Worm (Caenorhabditis elegans) whole organism, young adult: ENCODE results near the gene T24E12.10.
A peak's percentile ranks its signal among the peaks of the same experiment; 100 is the strongest.

Experiments
- B0035.1 ChIP-seq: sonication (generic microtip); optimal IDR thresholded peaks from 2 replicates; lab custom pipeline; 2016; ENCODE audit warnings: missing genetic modification characterization, mild to moderate bottlenecking, missing compliant biosample characterization, missing genotype, missing genetic modification reagents
- B0336.3 ChIP-seq: fragments of 200-800 bp; sonication (Bioruptor generic); IDR thresholded peaks from 2 replicates; pipeline ENCODE4 v1.3.6; 2022; ENCODE audit warnings: missing genetic modification characterization, missing compliant biosample characterization
- C06A6.2 ChIP-seq: fragments of 200-800 bp; sonication (Bioruptor generic); conservative IDR thresholded peaks from 2 replicates; pipeline ENCODE4 v1.3.6; 2022; ENCODE audit warnings: missing genetic modification characterization, missing compliant biosample characterization
- F10E7.11 ChIP-seq: sonication (generic microtip); optimal IDR thresholded peaks from 2 replicates; lab custom pipeline; 2017; ENCODE audit warnings: mild to moderate bottlenecking, missing genetic modification characterization, moderate library complexity, missing compliant biosample characterization
- F23B12.7 ChIP-seq: sonication (generic microtip); optimal IDR thresholded peaks from 2 replicates; lab custom pipeline; 2017; ENCODE audit warnings: missing genetic modification characterization, mild to moderate bottlenecking, missing compliant biosample characterization, antibody characterized with exemption, moderate library complexity; ENCODE audit not compliant: insufficient read depth
- F39B2.1 ChIP-seq: fragments of 200-800 bp; sonication (Bioruptor generic); IDR thresholded peaks from 2 replicates; pipeline ENCODE4 v1.3.6; 2022; ENCODE audit warnings: missing genetic modification reagents, missing genetic modification characterization, missing compliant biosample characterization
- F55B11.4 ChIP-seq: sonication (generic microtip); optimal IDR thresholded peaks from 2 replicates; lab custom pipeline; 2016; ENCODE audit warnings: missing compliant biosample characterization, missing genetic modification characterization, borderline replicate concordance; ENCODE audit not compliant: insufficient read depth
- K11D2.4 ChIP-seq: fragments of 200-800 bp; sonication (Bioruptor generic); IDR thresholded peaks from 2 replicates; pipeline ENCODE4 v1.3.6; 2022; ENCODE audit warnings: missing genetic modification reagents, missing genetic modification characterization, missing compliant biosample characterization
- Y56A3A.18 ChIP-seq: fragments of 200-800 bp; sonication (Bioruptor generic); IDR thresholded peaks from 2 replicates; pipeline ENCODE4 v1.3.6; 2022; ENCODE audit warnings: missing genetic modification reagents, missing genetic modification characterization, missing compliant biosample characterization
- aptf-3 ChIP-seq: fragments of 200-800 bp; sonication (Bioruptor generic); IDR thresholded peaks from 2 replicates; pipeline ENCODE4 v1.3.6; 2022; ENCODE audit warnings: missing genetic modification characterization, missing compliant biosample characterization
- attf-5 ChIP-seq: fragments of 200-800 bp; sonication (Bioruptor generic); optimal IDR thresholded peaks from 2 replicates; lab custom pipeline; 2018; ENCODE audit warnings: mild to moderate bottlenecking, missing genetic modification characterization, missing compliant biosample characterization
- attf-6 ChIP-seq: fragments of 200-800 bp; sonication (Bioruptor generic); IDR thresholded peaks from 2 replicates; pipeline ENCODE4 v1.3.6; 2022; ENCODE audit warnings: missing genetic modification reagents, missing genetic modification characterization, missing compliant biosample characterization
- bed-2 ChIP-seq: fragments of 200-800 bp; sonication (Bioruptor generic); IDR thresholded peaks from 2 replicates; pipeline ENCODE4 v1.3.6; 2022; ENCODE audit warnings: missing genetic modification reagents, missing genetic modification characterization, missing compliant biosample characterization
- ccch-3 ChIP-seq: fragments of 200-800 bp; sonication (Bioruptor generic); optimal IDR thresholded peaks from 2 replicates; lab custom pipeline; 2018; ENCODE audit warnings: mild to moderate bottlenecking, missing genetic modification characterization, missing compliant biosample characterization
- cebp-1 ChIP-seq, 2 experiments: fragments of 200-800 bp in 1 of 2; sonication (Bioruptor generic) in 1 of 2; sonication (generic microtip) in 1 of 2; IDR thresholded peaks in 1 of 2; optimal IDR thresholded peaks in 1 of 2; 2 replicates each; pipeline versions ENCODE4 v1.3.6 to Lab custom; 2017 to 2022; ENCODE audit warnings: missing compliant biosample characterization in 2 of 2, missing genetic modification characterization in 2 of 2, mild to moderate bottlenecking in 1 of 2, missing genetic modification reagents in 1 of 2, moderate library complexity in 1 of 2
- ceh-79 ChIP-seq: sonication (generic microtip); optimal IDR thresholded peaks from 2 replicates; lab custom pipeline; 2017; ENCODE audit warnings: mild to moderate bottlenecking, missing genetic modification characterization, missing compliant biosample characterization
- dox-1 ChIP-seq: fragments of 200-800 bp; sonication (Bioruptor generic); IDR thresholded peaks from 2 replicates; pipeline ENCODE4 v1.3.6; 2022; ENCODE audit warnings: missing genetic modification reagents, missing genetic modification characterization, missing compliant biosample characterization
- dpff-1 ChIP-seq: sonication (generic microtip); optimal IDR thresholded peaks from 2 replicates; lab custom pipeline; 2017; ENCODE audit warnings: mild to moderate bottlenecking, missing genetic modification characterization, missing compliant biosample characterization
- dpl-1 ChIP-seq: fragments of 150-350 bp; optimal IDR thresholded peaks from 2 replicates; lab custom pipeline; 2014; ENCODE audit warnings: missing biosample characterization, missing genetic modification reagents, missing genetic modification characterization
- gei-17 ChIP-seq: fragments of 200-800 bp; sonication (Bioruptor generic); optimal IDR thresholded peaks from 2 replicates; lab custom pipeline; 2018; ENCODE audit warnings: mild to moderate bottlenecking, missing genetic modification characterization, missing compliant biosample characterization
- hlh-26 ChIP-seq: fragments of 200-800 bp; sonication (Bioruptor generic); conservative IDR thresholded peaks from 2 replicates; pipeline ENCODE4 v1.3.6; 2022; ENCODE audit warnings: missing genetic modification reagents, missing genetic modification characterization, missing compliant biosample characterization
- hmg-1.2 ChIP-seq: fragments of 200-800 bp; sonication (Bioruptor generic); IDR thresholded peaks from 2 replicates; pipeline ENCODE4 v1.3.6; 2022; ENCODE audit warnings: missing genetic modification reagents, missing genetic modification characterization, missing compliant biosample characterization
- lin-54 ChIP-seq: fragments of 200-800 bp; sonication (Bioruptor generic); optimal IDR thresholded peaks from 2 replicates; lab custom pipeline; 2018; ENCODE audit warnings: mild to moderate bottlenecking, missing genetic modification characterization, missing compliant biosample characterization
- lsl-1 ChIP-seq: fragments of 200-800 bp; sonication (Bioruptor generic); optimal IDR thresholded peaks from 2 replicates; lab custom pipeline; 2018; ENCODE audit warnings: mild to moderate bottlenecking, missing genetic modification characterization, moderate library complexity, missing compliant biosample characterization
- nhr-120 ChIP-seq: fragments of 200-800 bp; sonication (Bioruptor generic); IDR thresholded peaks from 2 replicates; pipeline ENCODE4 v1.3.6; 2022; ENCODE audit warnings: missing genetic modification characterization, missing compliant biosample characterization
- nhr-27 ChIP-seq: fragments of 200-800 bp; sonication (Bioruptor generic); optimal IDR thresholded peaks from 2 replicates; lab custom pipeline; 2018; ENCODE audit warnings: mild to moderate bottlenecking, missing genetic modification characterization, moderate library complexity, missing compliant biosample characterization
- nhr-80 ChIP-seq: sonication (generic microtip); optimal IDR thresholded peaks from 2 replicates; lab custom pipeline; 2016; ENCODE audit warnings: missing genetic modification characterization, missing compliant biosample characterization
- rec-8 ChIP-seq, 2 experiments: sonication (generic microtip); optimal IDR thresholded peaks; 2 replicates each; lab custom pipeline; 2016; ENCODE audit warnings: mild to moderate bottlenecking in 2 of 2, missing genetic modification characterization in 2 of 2, missing genetic modification reagents in 2 of 2, missing genotype in 2 of 2, missing biosample characterization in 1 of 2, missing compliant biosample characterization in 1 of 2, moderate library complexity in 1 of 2
- snpc-1.1 ChIP-seq: sonication (generic microtip); optimal IDR thresholded peaks from 2 replicates; lab custom pipeline; 2017; ENCODE audit warnings: missing genetic modification characterization, mild to moderate bottlenecking, missing compliant biosample characterization, antibody characterized with exemption, moderate library complexity, missing genotype, missing genetic modification reagents; ENCODE audit not compliant: insufficient read depth
- somi-1 ChIP-seq: fragments of 200-800 bp; sonication (Bioruptor generic); optimal IDR thresholded peaks from 2 replicates; lab custom pipeline; 2018; ENCODE audit warnings: mild to moderate bottlenecking, missing genetic modification characterization, missing compliant biosample characterization
- tbp1 ChIP-seq: fragments of 200-800 bp; sonication (Bioruptor generic); optimal IDR thresholded peaks from 2 replicates; lab custom pipeline; 2018; ENCODE audit warnings: mild to moderate bottlenecking, missing genetic modification characterization, missing compliant biosample characterization
- tbx-9 ChIP-seq: sonication (generic microtip); optimal IDR thresholded peaks from 2 replicates; lab custom pipeline; 2016; ENCODE audit warnings: borderline replicate concordance, missing genetic modification characterization, inconsistent platforms, missing compliant biosample characterization
- unc-62 ChIP-seq: fragments of 150-350 bp; optimal IDR thresholded peaks from 2 replicates; lab custom pipeline; 2014; ENCODE audit warnings: missing biosample characterization, missing genetic modification reagents, missing genetic modification characterization
- ztf-25 ChIP-seq: fragments of 200-800 bp; sonication (Bioruptor generic); IDR thresholded peaks from 2 replicates; pipeline ENCODE4 v1.3.6; 2022; ENCODE audit warnings: missing genetic modification reagents, missing genetic modification characterization, missing compliant biosample characterization
- ztf-26 ChIP-seq: sonication (generic microtip); optimal IDR thresholded peaks from 2 replicates; lab custom pipeline; 2017; ENCODE audit warnings: missing genetic modification characterization, missing compliant biosample characterization

T24E12.10 gene

ce11 chrII:3748719-3749118, 24.3 kb downstream of the T24E12.10 start, which contains the start of gene fbxb-90:
TSS of gene fbxb-90 (minus strand) at chrII:3748819.
- TF ChIP-seq ztf-25 (no peak), F39B2.1 (GFP tag; lab: Robert Waterston, UW) (no peak), aptf-3 (no peak), unc-62 (GFP tag; lab: Kevin White, UChicago) (no peak), attf-5 (GFP tag; lab: Kevin White, UChicago) (no peak), tbx-9 (tag; lab: Kevin White, UChicago) (no peak), hlh-26 (GFP tag; lab: Robert Waterston, UW) (no peak), hmg-1.2 (GFP tag; lab: Robert Waterston, UW) (no peak), B0336.3 (GFP tag; lab: Robert Waterston, UW) (no peak), dpff-1 (tag; lab: Kevin White, UChicago) (no peak), somi-1 (GFP tag; lab: Kevin White, UChicago) (no peak), B0035.1 (tag; lab: Kevin White, UChicago) (no peak), F23B12.7 (tag; lab: Kevin White, UChicago) (no peak), Y56A3A.18 (no peak), ccch-3 (GFP tag; lab: Kevin White, UChicago) (no peak)
- TF ChIP-seq, all 124 proteins: peak for 0

- TF ChIP-seq ceh-79 (no peak), hmg-1.2 (GFP tag; lab: Robert Waterston, UW) (no peak)
- TF ChIP-seq, all 124 proteins: peak for 0
Observed at ce11 chrII:3747405-3747804, 25.6 kb downstream of the T24E12.10 start, which contains the start of gene fbxb-92. TSS of gene fbxb-92 (minus strand) at chrII:3747505.

ce11 chrII:3743684-3744200, 29.3 kb downstream of the T24E12.10 start, which contains the start of gene nta-1:
TSS of gene nta-1 (minus strand) at chrII:3743814.
- TF ChIP-seq lin-54 (no peak), nhr-120 (no peak), rec-8 (tag; optimal IDR thresholded peaks at IDR 0.05; lab: Kevin White, UChicago) (no peak), tbp1 (GFP tag; lab: Kevin White, UChicago) (peak; percentile 29), nhr-80 (peak; percentile 58), dox-1 (GFP tag; lab: Robert Waterston, UW) (0 out of 2 replicates have a peak, but pooled peaks have one; percentile 11), F23B12.7 (tag; lab: Kevin White, UChicago) (no peak), bed-2 (no peak)

ce11 chrII:3741584-3741983, 31.4 kb downstream of the T24E12.10 start, which contains the start of gene F12E12.1:
TSS of gene F12E12.1 (plus strand) at chrII:3741884.
- TF ChIP-seq F23B12.7 (tag; lab: Kevin White, UChicago) (no peak), snpc-1.1 (tag; lab: Kevin White, UChicago) (no peak), attf-6 (GFP tag; lab: Robert Waterston, UW) (no peak), ztf-26 (no peak), dpl-1 (GFP tag; lab: Kevin White, UChicago) (no peak), C06A6.2 (GFP tag; lab: Robert Waterston, UW) (no peak), gei-17 (GFP tag; lab: Kevin White, UChicago) (no peak), K11D2.4 (GFP tag; lab: Robert Waterston, UW) (no peak), F55B11.4 (tag; lab: Kevin White, UChicago) (no peak), hlh-26 (GFP tag; lab: Robert Waterston, UW) (no peak), nhr-27 (no peak), cebp-1 (GFP tag; IDR thresholded peaks at IDR 0.05; lab: Robert Waterston, UW) (no peak), cebp-1 (tag; optimal IDR thresholded peaks at IDR 0.05; lab: Kevin White, UChicago) (no peak), F10E7.11 (no peak), lsl-1 (GFP tag; lab: Kevin White, UChicago) (no peak)
